Worm (Caenorhabditis elegans) whole organism, L4 larva: ENCODE measurements around the gene F20B6.9.

Experiments
- F37D6.2 ChIP-seq: sonication (generic microtip); optimal IDR thresholded peaks from 2 replicates; lab custom pipeline; 2016; ENCODE audit warnings: mild to moderate bottlenecking, missing genetic modification characterization, missing compliant biosample characterization
- F49E8.2 ChIP-seq: sonication (generic microtip); optimal IDR thresholded peaks from 2 replicates; lab custom pipeline; 2016; ENCODE audit warnings: missing compliant biosample characterization, mild to moderate bottlenecking, missing genetic modification characterization, borderline replicate concordance
- T20F7.1 ChIP-seq: fragments of 200-800 bp; sonication (Bioruptor generic); optimal IDR thresholded peaks from 2 replicates; lab custom pipeline; 2018; ENCODE audit warnings: mild to moderate bottlenecking, missing genetic modification characterization, missing compliant biosample characterization
- Y5F2A.4 ChIP-seq: fragments of 200-800 bp; sonication (Bioruptor generic); optimal IDR thresholded peaks from 2 replicates; lab custom pipeline; 2018; ENCODE audit warnings: mild to moderate bottlenecking, missing genetic modification characterization, missing compliant biosample characterization
- ZK337.2 ChIP-seq: fragments of 200-800 bp; sonication (Bioruptor generic); IDR thresholded peaks from 2 replicates; pipeline ENCODE4 v1.3.6; 2022; ENCODE audit warnings: missing genetic modification reagents, missing genetic modification characterization, missing compliant biosample characterization
- aly-2 ChIP-seq: sonication (generic microtip); optimal IDR thresholded peaks from 2 replicates; lab custom pipeline; 2018; ENCODE audit warnings: missing biosample characterization, missing genetic modification characterization
- ama-1 ChIP-seq: fragments of 150-350 bp; optimal IDR thresholded peaks from 2 replicates; lab custom pipeline; 2014; ENCODE audit warnings: inconsistent platforms, mixed read lengths
- ceh-20 ChIP-seq: fragments of 200-800 bp; sonication (Bioruptor generic); IDR thresholded peaks from 2 replicates; pipeline ENCODE4 v1.3.6; 2022; ENCODE audit warnings: missing genetic modification reagents, missing genetic modification characterization, missing compliant biosample characterization
- ceh-28 ChIP-seq: fragments of 150-350 bp; optimal IDR thresholded peaks from 2 replicates; lab custom pipeline; 2014; ENCODE audit warnings: missing biosample characterization, missing genetic modification reagents, missing genetic modification characterization
- ceh-44 ChIP-seq: fragments of 200-800 bp; sonication (Bioruptor generic); IDR thresholded peaks from 2 replicates; pipeline ENCODE4 v1.3.6; 2022; ENCODE audit warnings: missing genetic modification reagents, missing genetic modification characterization, missing compliant biosample characterization
- ces-1 ChIP-seq: fragments of 150-350 bp; sonication (generic microtip); optimal IDR thresholded peaks from 4 replicates; lab custom pipeline; 2014; ENCODE audit warnings: missing biosample characterization, missing genetic modification reagents, missing genetic modification characterization
- daf-12 ChIP-seq: fragments of 150-350 bp; optimal IDR thresholded peaks from 2 replicates; lab custom pipeline; 2014; ENCODE audit warnings: missing biosample characterization, missing genetic modification reagents, missing genetic modification characterization
- daf-16 ChIP-seq, 3 experiments: sonication (generic microtip); optimal IDR thresholded peaks; 2 replicates each; lab custom pipeline; 2016 to 2017; ENCODE audit warnings: missing genetic modification characterization in 3 of 3, missing genetic modification reagents in 3 of 3, mild to moderate bottlenecking in 2 of 3, missing compliant biosample characterization in 2 of 3, missing biosample characterization in 1 of 3, moderate library complexity in 1 of 3
- dmd-6 ChIP-seq: fragments of 200-800 bp; sonication (Bioruptor generic); IDR thresholded peaks from 2 replicates; pipeline ENCODE4 v1.3.6; 2022; ENCODE audit warnings: missing genetic modification reagents, missing genetic modification characterization, missing compliant biosample characterization
- dve-1 ChIP-seq: sonication (generic microtip); optimal IDR thresholded peaks from 2 replicates; lab custom pipeline; 2017; ENCODE audit warnings: antibody characterized with exemption, mild to moderate bottlenecking, missing genetic modification characterization, missing compliant biosample characterization; ENCODE audit not compliant: insufficient read depth
- egl-43 ChIP-seq: fragments of 200-800 bp; sonication (Bioruptor generic); IDR thresholded peaks from 2 replicates; pipeline ENCODE4 v1.3.6; 2022; ENCODE audit warnings: missing genetic modification reagents, missing genetic modification characterization, missing compliant biosample characterization
- gei-8 ChIP-seq: fragments of 200-800 bp; sonication (Bioruptor generic); optimal IDR thresholded peaks from 2 replicates; lab custom pipeline; 2018; ENCODE audit warnings: mild to moderate bottlenecking, missing genetic modification characterization, missing compliant biosample characterization
- hif-1 ChIP-seq, 2 experiments: sonication (generic microtip); optimal IDR thresholded peaks; 2 replicates each; lab custom pipeline; 2016 to 2017; ENCODE audit warnings: missing compliant biosample characterization in 2 of 2, missing genetic modification characterization in 2 of 2, missing genetic modification reagents in 2 of 2, missing genotype in 2 of 2, mild to moderate bottlenecking in 1 of 2
- hlh-11 ChIP-seq: fragments of 200-800 bp; sonication (Bioruptor generic); optimal IDR thresholded peaks from 2 replicates; lab custom pipeline; 2018; ENCODE audit warnings: mild to moderate bottlenecking, missing genetic modification characterization, missing compliant biosample characterization
- lim-7 ChIP-seq: fragments of 200-800 bp; sonication (Bioruptor generic); IDR thresholded peaks from 2 replicates; pipeline ENCODE4 v1.3.6; 2022; ENCODE audit warnings: missing genetic modification characterization, missing compliant biosample characterization
- lin-1 ChIP-seq: fragments of 200-800 bp; sonication (Bioruptor generic); IDR thresholded peaks from 2 replicates; pipeline ENCODE4 v1.3.6; 2022; ENCODE audit warnings: missing genetic modification reagents, missing genetic modification characterization, missing compliant biosample characterization
- lin-15B ChIP-seq: fragments of 150-350 bp; sonication (generic microtip); optimal IDR thresholded peaks from 3 replicates; lab custom pipeline; 2014; ENCODE audit warnings: missing biosample characterization, missing genetic modification characterization
- lin-29 ChIP-seq: fragments of 200-800 bp; sonication (Bioruptor generic); IDR thresholded peaks from 2 replicates; pipeline ENCODE4 v1.3.6; 2022; ENCODE audit warnings: missing genetic modification reagents, missing genetic modification characterization, missing compliant biosample characterization
- lir-3 ChIP-seq: sonication (generic microtip); optimal IDR thresholded peaks from 2 replicates; lab custom pipeline; 2016; ENCODE audit warnings: mild to moderate bottlenecking, missing genetic modification characterization, missing compliant biosample characterization
- madf-5 ChIP-seq, 2 experiments: fragments of 200-800 bp; sonication (Bioruptor generic); IDR thresholded peaks; 2 replicates each; pipeline ENCODE4 v1.3.6; 2022; ENCODE audit warnings: missing compliant biosample characterization in 2 of 2, missing genetic modification characterization in 2 of 2
- mep-1 ChIP-seq: fragments of 150-350 bp; sonication (generic microtip); optimal IDR thresholded peaks from 3 replicates; lab custom pipeline; 2014; ENCODE audit warnings: missing biosample characterization, missing genetic modification characterization
- mes-2 ChIP-seq: sonication (generic microtip); optimal IDR thresholded peaks from 2 replicates; lab custom pipeline; 2016; ENCODE audit warnings: missing genotype, mild to moderate bottlenecking, missing genetic modification characterization, missing compliant biosample characterization; ENCODE audit not compliant: poor library complexity, severe bottlenecking
- mxl-3 ChIP-seq: fragments of 200-800 bp; sonication (Bioruptor generic); optimal IDR thresholded peaks from 2 replicates; lab custom pipeline; 2018; ENCODE audit warnings: mild to moderate bottlenecking, missing genetic modification characterization, missing compliant biosample characterization
- nhr-10 ChIP-seq: fragments of 150-350 bp; optimal IDR thresholded peaks from 2 replicates; lab custom pipeline; 2014; ENCODE audit warnings: missing biosample characterization, missing genetic modification characterization
- nhr-102 ChIP-seq: sonication (generic microtip); optimal IDR thresholded peaks from 2 replicates; lab custom pipeline; 2016; ENCODE audit warnings: mild to moderate bottlenecking, missing genetic modification characterization, moderate library complexity, missing compliant biosample characterization
- nhr-11 ChIP-seq: fragments of 150-350 bp; optimal IDR thresholded peaks from 2 replicates; lab custom pipeline; 2014; ENCODE audit warnings: missing biosample characterization, missing genetic modification characterization
- nhr-25 ChIP-seq: sonication (generic microtip); optimal IDR thresholded peaks from 2 replicates; lab custom pipeline; 2017; ENCODE audit warnings: missing genetic modification characterization, mild to moderate bottlenecking, missing compliant biosample characterization, antibody characterized with exemption, moderate library complexity, borderline replicate concordance; ENCODE audit not compliant: insufficient read depth
- nhr-28 ChIP-seq: fragments of 150-350 bp; optimal IDR thresholded peaks from 2 replicates; lab custom pipeline; 2014; ENCODE audit warnings: missing biosample characterization, missing genetic modification characterization
- pha-4 ChIP-seq, 2 experiments: fragments of 150-350 bp in 1 of 2; fragments of 200-800 bp in 1 of 2; sonication (Bioruptor generic) in 1 of 2; IDR thresholded peaks in 1 of 2; optimal IDR thresholded peaks in 1 of 2; 2 replicates each; pipeline versions ENCODE4 v1.3.6 to Lab custom; 2014 to 2022; ENCODE audit warnings: missing genetic modification characterization in 2 of 2, missing genetic modification reagents in 2 of 2, missing biosample characterization in 1 of 2, missing compliant biosample characterization in 1 of 2
- php-3 ChIP-seq: fragments of 200-800 bp; sonication (Bioruptor generic); IDR thresholded peaks from 2 replicates; pipeline ENCODE4 v1.3.6; 2022; ENCODE audit warnings: missing genetic modification reagents, missing genetic modification characterization, missing compliant biosample characterization
- pqm-1 ChIP-seq: sonication (generic microtip); optimal IDR thresholded peaks from 2 replicates; lab custom pipeline; 2017; ENCODE audit warnings: missing biosample characterization, missing genetic modification characterization
- set-16 ChIP-seq: fragments of 200-800 bp; sonication (Bioruptor generic); IDR thresholded peaks from 2 replicates; pipeline ENCODE4 v1.3.6; 2022; ENCODE audit warnings: missing genetic modification reagents, missing genetic modification characterization, missing compliant biosample characterization
- tra-1 ChIP-seq: fragments of 200-800 bp; sonication (Bioruptor generic); IDR thresholded peaks from 2 replicates; pipeline ENCODE4 v1.3.6; 2022; ENCODE audit warnings: missing genetic modification reagents, missing genetic modification characterization, missing compliant biosample characterization
- unc-130 ChIP-seq: sonication (generic microtip); optimal IDR thresholded peaks from 2 replicates; lab custom pipeline; 2016; ENCODE audit warnings: missing genetic modification reagents, missing genetic modification characterization, missing compliant biosample characterization
- unc-62 ChIP-seq, 3 experiments: fragments of 150-350 bp in 1 of 3; sonication (generic microtip); optimal IDR thresholded peaks in 2 of 3; peaks in 1 of 3; 1 replicate in 1 of 3; 2 replicates in 2 of 3; lab custom pipeline; 2014 to 2017; ENCODE audit warnings: missing biosample characterization in 3 of 3, missing genetic modification characterization in 3 of 3, missing genetic modification reagents in 3 of 3, missing genotype in 1 of 3
- vab-7 ChIP-seq: fragments of 200-800 bp; sonication (Bioruptor generic); IDR thresholded peaks from 2 replicates; pipeline ENCODE4 v1.3.6; 2022; ENCODE audit warnings: missing genetic modification reagents, missing genetic modification characterization, missing compliant biosample characterization
- zfp-3 ChIP-seq: fragments of 200-800 bp; sonication (Bioruptor generic); conservative IDR thresholded peaks from 2 replicates; pipeline ENCODE4 v1.3.6; 2022; ENCODE audit warnings: missing genetic modification reagents, missing genetic modification characterization, missing compliant biosample characterization
- ztf-11 ChIP-seq: fragments of 150-350 bp; optimal IDR thresholded peaks from 2 replicates; lab custom pipeline; 2014; ENCODE audit warnings: missing biosample characterization, missing genetic modification characterization

The F20B6.9 gene

ce11 chrX:4246867-4247591 is 39.7 kb upstream of the F20B6.9 start, which contains the start of gene F48D6.4:
F48D6.4 (minus strand) TSS chrX:4247212.
- TF ChIP-seq gei-8 (no peak), php-3 (GFP tag; lab: Robert Waterston, UW) (peak; percentile 50; the same call in 1 of the 2 replicates), mes-2 (tag; lab: Kevin White, UChicago) (peak; percentile 4), egl-43 (no peak), tra-1 (GFP tag; lab: Robert Waterston, UW) (0 out of 2 replicates have a peak, but pooled peaks have one; percentile 20), ces-1 (GFP tag; lab: Kevin White, UChicago) (no peak), lin-1 (GFP tag; lab: Robert Waterston, UW) (no peak), aly-2 (tag; lab: Kevin White, UChicago) (no peak), hif-1 (tag; optimal IDR thresholded peaks at IDR 0.05; lab: Kevin White, UChicago) (peak in 1 of 2 experiments; percentile 34), mep-1 (no peak), unc-62 (GFP tag; optimal IDR thresholded peaks at IDR 0.05 in 1 of 2; lab: Kevin White, UChicago) (peak in 1 of 2 experiments; percentile 42), unc-62 (tag; optimal IDR thresholded peaks at IDR 0.05; lab: Kevin White, UChicago) (no peak), ama-1 (lab: Kevin White, UChicago) (peak; percentile 85), nhr-25 (tag; lab: Kevin White, UChicago) (no peak), dve-1 (peak; percentile 56), vab-7 (GFP tag; lab: Robert Waterston, UW) (no peak), set-16 (GFP tag; lab: Robert Waterston, UW) (0 out of 2 replicates have a peak, but pooled peaks have one; percentile 16), daf-16 (GFP tag; optimal IDR thresholded peaks at IDR 0.05; lab: Kevin White, UChicago) (no peak), daf-16 (tag; optimal IDR thresholded peaks at IDR 0.05; lab: Kevin White, UChicago) (peak; percentile 61), hlh-11 (tag; lab: Kevin White, UChicago) (peak; percentile 53)

DNA sequence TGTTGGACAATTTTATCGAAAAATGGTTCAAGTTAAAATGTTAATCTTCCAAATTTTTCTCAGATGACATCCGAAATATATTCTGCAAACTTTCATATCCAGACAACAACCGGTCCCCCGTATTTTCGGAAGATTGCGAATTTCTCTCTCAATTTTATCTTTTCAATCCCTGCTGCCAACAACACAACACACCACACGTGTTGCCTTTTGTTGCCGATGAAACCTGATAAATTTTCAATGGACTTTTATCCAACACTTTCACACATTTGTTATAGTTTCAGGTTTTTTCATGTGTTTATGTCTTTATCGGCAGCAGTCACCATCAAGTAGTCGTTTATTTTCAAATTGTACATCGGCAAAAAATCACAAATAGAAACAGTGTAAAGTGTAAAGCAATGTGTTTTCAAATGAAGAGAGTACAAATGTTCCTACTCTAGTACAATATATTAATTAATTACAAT is 39.0 kb upstream of the F20B6.9 start:
- TF ChIP-seq madf-5 (GFP tag; IDR thresholded peaks at IDR 0.05; lab: Robert Waterston, UW) (no peak), tra-1 (GFP tag; lab: Robert Waterston, UW) (no peak), lin-15B (no peak), ceh-28 (tag; lab: Kevin White, UChicago) (no peak), ceh-20 (GFP tag; lab: Robert Waterston, UW) (0 out of 2 replicates have a peak, but pooled peaks have one; percentile 35), ztf-11 (tag; lab: Kevin White, UChicago) (no peak), lir-3 (tag; lab: Kevin White, UChicago) (no peak), lin-29 (GFP tag; lab: Robert Waterston, UW) (no peak), T20F7.1 (GFP tag; lab: Kevin White, UChicago) (peak; percentile 52), ama-1 (lab: Kevin White, UChicago) (peak; percentile 91), ceh-44 (GFP tag; lab: Robert Waterston, UW) (no peak), zfp-3 (GFP tag; lab: Robert Waterston, UW) (peak; percentile 72), pha-4 (GFP tag; IDR thresholded peaks at IDR 0.05; lab: Robert Waterston, UW) (no peak), pha-4 (tag; optimal IDR thresholded peaks at IDR 0.05; lab: Kevin White, UChicago) (no peak), daf-16 (GFP tag; optimal IDR thresholded peaks at IDR 0.05; lab: Kevin White, UChicago) (peak; percentile 8 to 58), daf-16 (tag; optimal IDR thresholded peaks at IDR 0.05; lab: Kevin White, UChicago) (peak; percentile 70), mes-2 (tag; lab: Kevin White, UChicago) (peak; percentile 52), php-3 (GFP tag; lab: Robert Waterston, UW) (peak; percentile 57; the same call in 1 of the 2 replicates), mxl-3 (GFP tag; lab: Kevin White, UChicago) (peak; percentile 70), unc-130 (no peak), pqm-1 (tag; lab: Kevin White, UChicago) (peak; percentile 19), dmd-6 (peak; percentile 26; the same call in 1 of the 2 replicates), ZK337.2 (GFP tag; lab: Robert Waterston, UW) (no peak), nhr-102 (tag; lab: Kevin White, UChicago) (peak; percentile 38), hif-1 (tag; optimal IDR thresholded peaks at IDR 0.05; lab: Kevin White, UChicago) (no peak), mep-1 (peak; percentile 48), F49E8.2 (tag; lab: Kevin White, UChicago) (no peak), nhr-11 (tag; lab: Kevin White, UChicago) (no peak), daf-12 (no peak), nhr-28 (peak; percentile 18), Y5F2A.4 (GFP tag; lab: Kevin White, UChicago) (no peak), lim-7 (0 out of 2 replicates have a peak, but pooled peaks have one; percentile 54), F37D6.2 (no peak), nhr-10 (tag; lab: Kevin White, UChicago) (peak; percentile 40)
